Worm (Caenorhabditis elegans) whole organism, L4 larva: ENCODE measurements around the gene lurp-4.
A peak's percentile ranks its signal among the peaks of the same experiment; 100 is the strongest.

Experiments
- D1046.2 ChIP-seq: fragments of 200-800 bp; sonication (Bioruptor generic); IDR thresholded peaks from 2 replicates; pipeline ENCODE4 v1.3.6; 2022; ENCODE audit warnings: missing genetic modification characterization, missing compliant biosample characterization
- F10B5.3 ChIP-seq: sonication (generic microtip); optimal IDR thresholded peaks from 2 replicates; lab custom pipeline; 2016; ENCODE audit warnings: mild to moderate bottlenecking, missing genetic modification characterization, missing compliant biosample characterization
- F26F4.8 ChIP-seq: fragments of 200-800 bp; sonication (Bioruptor generic); conservative IDR thresholded peaks from 2 replicates; pipeline ENCODE4 v1.3.6; 2022; ENCODE audit warnings: missing genetic modification characterization, missing compliant biosample characterization
- F37D6.2 ChIP-seq: sonication (generic microtip); optimal IDR thresholded peaks from 2 replicates; lab custom pipeline; 2016; ENCODE audit warnings: mild to moderate bottlenecking, missing genetic modification characterization, missing compliant biosample characterization
- T26A8.4 ChIP-seq: fragments of 200-800 bp; sonication (Bioruptor generic); IDR thresholded peaks from 2 replicates; pipeline ENCODE4 v1.3.6; 2022; ENCODE audit warnings: missing genetic modification characterization, missing compliant biosample characterization
- Y105C5A.15 ChIP-seq: fragments of 200-800 bp; sonication (Bioruptor generic); IDR thresholded peaks from 2 replicates; pipeline ENCODE4 v1.3.6; 2022; ENCODE audit warnings: missing genetic modification characterization, missing compliant biosample characterization
- ZK337.2 ChIP-seq: fragments of 200-800 bp; sonication (Bioruptor generic); IDR thresholded peaks from 2 replicates; pipeline ENCODE4 v1.3.6; 2022; ENCODE audit warnings: missing genetic modification reagents, missing genetic modification characterization, missing compliant biosample characterization
- aha-1 ChIP-seq: fragments of 150-350 bp; peaks from one replicate; lab custom pipeline; 2014; ENCODE audit warnings: missing biosample characterization, missing genetic modification characterization
- ama-1 ChIP-seq: fragments of 150-350 bp; optimal IDR thresholded peaks from 2 replicates; lab custom pipeline; 2014; ENCODE audit warnings: inconsistent platforms, mixed read lengths
- ceh-20 ChIP-seq: fragments of 200-800 bp; sonication (Bioruptor generic); IDR thresholded peaks from 2 replicates; pipeline ENCODE4 v1.3.6; 2022; ENCODE audit warnings: missing genetic modification reagents, missing genetic modification characterization, missing compliant biosample characterization
- ctbp-1 ChIP-seq: fragments of 200-800 bp; sonication (Bioruptor generic); IDR thresholded peaks from 2 replicates; pipeline ENCODE4 v1.3.6; 2022; ENCODE audit warnings: missing genetic modification reagents, missing genetic modification characterization, missing compliant biosample characterization
- daf-16 ChIP-seq, 3 experiments: sonication (generic microtip); optimal IDR thresholded peaks; 2 replicates each; lab custom pipeline; 2016 to 2017; ENCODE audit warnings: missing genetic modification characterization in 3 of 3, missing genetic modification reagents in 3 of 3, mild to moderate bottlenecking in 2 of 3, missing compliant biosample characterization in 2 of 3, missing biosample characterization in 1 of 3, moderate library complexity in 1 of 3
- dmd-8 ChIP-seq: fragments of 200-800 bp; sonication (Bioruptor generic); IDR thresholded peaks from 2 replicates; pipeline ENCODE4 v1.3.6; 2022; ENCODE audit warnings: missing genetic modification characterization, missing compliant biosample characterization
- dpl-1 ChIP-seq: fragments of 150-350 bp; optimal IDR thresholded peaks from 2 replicates; lab custom pipeline; 2014; ENCODE audit warnings: missing biosample characterization, missing genetic modification reagents, missing genetic modification characterization
- egl-27 ChIP-seq: sonication (generic microtip); optimal IDR thresholded peaks from 3 replicates; lab custom pipeline; 2017; ENCODE audit warnings: missing biosample characterization, missing genetic modification reagents, missing genetic modification characterization
- egl-43 ChIP-seq: fragments of 200-800 bp; sonication (Bioruptor generic); IDR thresholded peaks from 2 replicates; pipeline ENCODE4 v1.3.6; 2022; ENCODE audit warnings: missing genetic modification reagents, missing genetic modification characterization, missing compliant biosample characterization
- fkh-10 ChIP-seq: fragments of 150-350 bp; optimal IDR thresholded peaks from 2 replicates; lab custom pipeline; 2014; ENCODE audit warnings: missing biosample characterization, missing genetic modification reagents, missing genetic modification characterization
- fos-1 ChIP-seq: fragments of 150-350 bp; optimal IDR thresholded peaks from 2 replicates; lab custom pipeline; 2014; ENCODE audit warnings: missing biosample characterization, missing genetic modification characterization
- hif-1 ChIP-seq, 2 experiments: sonication (generic microtip); optimal IDR thresholded peaks; 2 replicates each; lab custom pipeline; 2016 to 2017; ENCODE audit warnings: missing compliant biosample characterization in 2 of 2, missing genetic modification characterization in 2 of 2, missing genetic modification reagents in 2 of 2, missing genotype in 2 of 2, mild to moderate bottlenecking in 1 of 2
- hmg-1.1 ChIP-seq: fragments of 200-800 bp; sonication (Bioruptor generic); IDR thresholded peaks from 2 replicates; pipeline ENCODE4 v1.3.6; 2022; ENCODE audit warnings: missing genetic modification reagents, missing genetic modification characterization, missing compliant biosample characterization
- lin-29 ChIP-seq: fragments of 200-800 bp; sonication (Bioruptor generic); IDR thresholded peaks from 2 replicates; pipeline ENCODE4 v1.3.6; 2022; ENCODE audit warnings: missing genetic modification reagents, missing genetic modification characterization, missing compliant biosample characterization
- lin-39 ChIP-seq: fragments of 150-350 bp; optimal IDR thresholded peaks from 2 replicates; lab custom pipeline; 2014; ENCODE audit warnings: missing biosample characterization, missing genetic modification reagents, missing genetic modification characterization
- lsy-2 ChIP-seq, 2 experiments: fragments of 150-350 bp in 1 of 2; sonication (generic microtip) in 1 of 2; optimal IDR thresholded peaks; 2 replicates each; lab custom pipeline; 2014 to 2017; ENCODE audit warnings: missing biosample characterization in 2 of 2, missing genetic modification characterization in 2 of 2
- mxl-2 ChIP-seq: fragments of 200-800 bp; sonication (Bioruptor generic); conservative IDR thresholded peaks from 2 replicates; pipeline ENCODE4 v1.3.6; 2022; ENCODE audit warnings: missing genetic modification reagents, missing genetic modification characterization, missing compliant biosample characterization
- nhr-102 ChIP-seq: sonication (generic microtip); optimal IDR thresholded peaks from 2 replicates; lab custom pipeline; 2016; ENCODE audit warnings: mild to moderate bottlenecking, missing genetic modification characterization, moderate library complexity, missing compliant biosample characterization
- nhr-11 ChIP-seq: fragments of 150-350 bp; optimal IDR thresholded peaks from 2 replicates; lab custom pipeline; 2014; ENCODE audit warnings: missing biosample characterization, missing genetic modification characterization
- nhr-237 ChIP-seq: sonication (generic microtip); optimal IDR thresholded peaks from 2 replicates; lab custom pipeline; 2017; ENCODE audit warnings: missing biosample characterization, missing genetic modification characterization
- nhr-25 ChIP-seq: sonication (generic microtip); optimal IDR thresholded peaks from 2 replicates; lab custom pipeline; 2017; ENCODE audit warnings: missing genetic modification characterization, mild to moderate bottlenecking, missing compliant biosample characterization, antibody characterized with exemption, moderate library complexity, borderline replicate concordance; ENCODE audit not compliant: insufficient read depth
- nhr-28 ChIP-seq: fragments of 150-350 bp; optimal IDR thresholded peaks from 2 replicates; lab custom pipeline; 2014; ENCODE audit warnings: missing biosample characterization, missing genetic modification characterization
- nhr-48 ChIP-seq: sonication (generic microtip); optimal IDR thresholded peaks from 2 replicates; lab custom pipeline; 2016; ENCODE audit warnings: mild to moderate bottlenecking, missing genetic modification characterization, missing compliant biosample characterization
- nhr-6 ChIP-seq: fragments of 150-350 bp; optimal IDR thresholded peaks from 2 replicates; lab custom pipeline; 2014; ENCODE audit warnings: missing biosample characterization, missing genetic modification characterization
- nhr-76 ChIP-seq: fragments of 150-350 bp; optimal IDR thresholded peaks from 2 replicates; lab custom pipeline; 2014; ENCODE audit warnings: missing biosample characterization, missing genetic modification characterization
- pqm-1 ChIP-seq: sonication (generic microtip); optimal IDR thresholded peaks from 2 replicates; lab custom pipeline; 2017; ENCODE audit warnings: missing biosample characterization, missing genetic modification characterization
- rbr-2 ChIP-seq: sonication (generic microtip); optimal IDR thresholded peaks from 2 replicates; lab custom pipeline; 2016; ENCODE audit warnings: missing genotype, missing genetic modification characterization, missing compliant biosample characterization
- saeg-2 ChIP-seq: fragments of 200-800 bp; sonication (Bioruptor generic); IDR thresholded peaks from 2 replicates; pipeline ENCODE4 v1.3.6; 2022; ENCODE audit warnings: missing genetic modification reagents, missing genetic modification characterization, missing compliant biosample characterization
- set-16 ChIP-seq: fragments of 200-800 bp; sonication (Bioruptor generic); IDR thresholded peaks from 2 replicates; pipeline ENCODE4 v1.3.6; 2022; ENCODE audit warnings: missing genetic modification reagents, missing genetic modification characterization, missing compliant biosample characterization
- tra-1 ChIP-seq: fragments of 200-800 bp; sonication (Bioruptor generic); IDR thresholded peaks from 2 replicates; pipeline ENCODE4 v1.3.6; 2022; ENCODE audit warnings: missing genetic modification reagents, missing genetic modification characterization, missing compliant biosample characterization
- unc-39 ChIP-seq: sonication (generic microtip); optimal IDR thresholded peaks from 2 replicates; lab custom pipeline; 2017; ENCODE audit warnings: missing biosample characterization, missing genetic modification characterization
- unc-62 ChIP-seq, 3 experiments: fragments of 150-350 bp in 1 of 3; sonication (generic microtip); optimal IDR thresholded peaks in 2 of 3; peaks in 1 of 3; 1 replicate in 1 of 3; 2 replicates in 2 of 3; lab custom pipeline; 2014 to 2017; ENCODE audit warnings: missing biosample characterization in 3 of 3, missing genetic modification characterization in 3 of 3, missing genetic modification reagents in 3 of 3, missing genotype in 1 of 3
- vab-7 ChIP-seq: fragments of 200-800 bp; sonication (Bioruptor generic); IDR thresholded peaks from 2 replicates; pipeline ENCODE4 v1.3.6; 2022; ENCODE audit warnings: missing genetic modification reagents, missing genetic modification characterization, missing compliant biosample characterization
- ztf-11 ChIP-seq: fragments of 150-350 bp; optimal IDR thresholded peaks from 2 replicates; lab custom pipeline; 2014; ENCODE audit warnings: missing biosample characterization, missing genetic modification characterization
- ztf-7 ChIP-seq: fragments of 150-350 bp; optimal IDR thresholded peaks from 2 replicates; lab custom pipeline; 2014; ENCODE audit warnings: missing biosample characterization, missing genetic modification characterization

Gene lurp-4

DNA sequence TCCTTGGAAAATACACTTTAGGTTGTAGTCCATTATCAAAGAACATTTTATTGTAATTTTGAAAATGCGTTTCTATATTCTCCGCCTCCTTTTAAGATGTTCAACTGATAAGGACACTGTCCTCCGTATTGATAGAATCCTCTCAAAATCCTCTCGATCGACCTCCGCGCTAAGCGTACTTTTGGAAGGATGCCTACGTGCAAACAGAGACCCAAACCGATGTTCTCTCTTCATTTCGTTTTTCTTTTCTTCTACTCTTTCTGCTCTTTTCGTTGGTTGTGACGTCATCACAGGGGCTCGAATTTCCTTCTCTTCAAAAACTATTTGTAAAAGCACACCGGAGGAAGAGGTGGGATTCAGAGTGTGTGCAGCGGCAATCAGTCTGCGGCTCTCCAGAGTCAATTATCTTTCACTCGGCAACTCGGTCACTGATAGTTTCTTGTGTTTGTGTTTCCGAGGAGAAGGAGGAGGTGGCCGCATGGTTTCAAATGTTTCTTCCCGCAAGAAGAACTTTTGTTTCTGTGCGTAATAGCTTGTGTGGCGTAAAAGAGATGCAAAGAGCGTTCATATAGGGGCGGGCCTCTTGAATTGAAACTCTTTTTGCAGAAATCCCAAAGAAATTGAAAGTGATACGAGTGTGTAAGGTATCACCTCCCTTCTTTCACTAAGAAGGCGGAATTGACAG, 9.9 kb upstream of the lurp-4 start, which contains the start of gene C34B4.2 (continued):
- TF ChIP-seq F37D6.2 (no peak), T26A8.4 (GFP tag; lab: Robert Waterston, UW) (peak; percentile 55; the same call in 1 of the 2 replicates), nhr-25 (no peak), nhr-76 (tag; lab: Kevin White, UChicago) (no peak), ZK337.2 (GFP tag; lab: Robert Waterston, UW) (no peak), ctbp-1 (GFP tag; lab: Robert Waterston, UW) (0 out of 2 replicates have a peak, but pooled peaks have one; percentile 46), nhr-6 (tag; lab: Kevin White, UChicago) (no peak), ama-1 (lab: Kevin White, UChicago) (no peak), ztf-7 (tag; lab: Kevin White, UChicago) (peak; percentile 23), F26F4.8 (GFP tag; lab: Robert Waterston, UW) (no peak), vab-7 (GFP tag; lab: Robert Waterston, UW) (no peak), nhr-28 (tag; lab: Kevin White, UChicago) (peak; percentile 55), daf-16 (GFP tag; optimal IDR thresholded peaks at IDR 0.05; lab: Kevin White, UChicago) (peak; percentile 3 to 89), daf-16 (tag; optimal IDR thresholded peaks at IDR 0.05; lab: Kevin White, UChicago) (peak; percentile 56), nhr-102 (peak; percentile 7), mxl-2 (no peak), set-16 (GFP tag; lab: Robert Waterston, UW) (no peak), nhr-237 (tag; lab: Kevin White, UChicago) (no peak), fos-1 (tag; lab: Kevin White, UChicago) (no peak), nhr-48 (tag; lab: Kevin White, UChicago) (peak; percentile 51), F10B5.3 (tag; lab: Kevin White, UChicago) (no peak), egl-27 (tag; lab: Kevin White, UChicago) (no peak), unc-39 (tag; lab: Kevin White, UChicago) (no peak), rbr-2 (tag; lab: Kevin White, UChicago) (peak; percentile 3)
- TF ChIP-seq, all 104 proteins: peak for 29

DNA sequence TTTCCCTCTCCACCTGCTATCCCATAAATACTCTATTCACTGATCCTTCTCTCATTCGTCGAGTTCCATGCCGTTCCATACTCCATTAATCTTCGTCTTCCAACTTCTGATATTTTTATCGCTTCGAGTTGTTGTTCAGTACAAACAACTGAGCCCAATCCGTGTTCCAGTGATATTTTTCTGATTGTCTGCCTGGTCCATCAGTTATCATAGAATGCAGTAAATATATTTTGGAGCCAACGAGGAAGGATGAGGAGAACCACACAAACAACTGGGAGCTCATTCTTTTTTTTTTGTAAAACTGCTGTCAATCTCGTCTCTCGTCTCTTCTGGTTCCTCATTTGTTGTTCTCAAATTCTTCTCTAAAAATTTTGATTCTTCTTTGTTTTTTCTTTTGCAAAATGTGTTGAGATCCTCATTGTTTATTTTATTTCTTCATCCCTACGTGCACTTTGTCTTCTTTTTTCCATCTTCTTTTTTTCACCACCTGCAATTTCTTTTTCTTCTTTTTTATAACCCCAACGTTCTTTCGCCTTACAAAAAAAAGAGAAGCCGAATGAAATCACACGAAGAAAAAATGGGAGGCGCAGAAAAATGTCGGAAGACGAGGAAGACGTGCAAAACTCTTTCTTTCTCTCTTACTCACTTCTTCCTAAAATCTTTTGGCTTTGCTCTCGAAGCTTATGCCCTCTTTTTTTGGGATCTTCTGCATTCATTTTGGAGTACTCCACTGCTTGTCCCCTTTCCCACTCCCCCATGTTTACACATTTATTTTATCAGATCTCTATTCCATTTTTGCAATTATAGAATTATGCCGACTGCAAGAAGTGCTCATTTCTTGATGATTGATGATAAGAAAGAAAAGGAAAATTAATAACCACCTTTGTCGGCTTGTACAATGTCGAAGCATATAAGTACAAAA, 8.4 kb upstream of the lurp-4 start:
- TF ChIP-seq aha-1 = peak; percentile 96
- TF ChIP-seq ztf-11 (tag; lab: Kevin White, UChicago) = no peak
- TF ChIP-seq fkh-10 (GFP tag; lab: Kevin White, UChicago) = peak; percentile 37
- TF ChIP-seq lsy-2 (tag; optimal IDR thresholded peaks at IDR 0.05; lab: Kevin White, UChicago) = no peak
- TF ChIP-seq pqm-1 = peak; percentile 22
- peak in 1 of 2 experiments; percentile 25 for TF ChIP-seq hif-1 (tag; optimal IDR thresholded peaks at IDR 0.05; lab: Kevin White, UChicago)
- TF ChIP-seq daf-16 (GFP tag; optimal IDR thresholded peaks at IDR 0.05; lab: Kevin White, UChicago) = peak in 1 of 2 experiments; percentile 98
- TF ChIP-seq daf-16 (tag; optimal IDR thresholded peaks at IDR 0.05; lab: Kevin White, UChicago) = peak; percentile 38
- TF ChIP-seq unc-62 (GFP tag; optimal IDR thresholded peaks at IDR 0.05 in 1 of 2; lab: Kevin White, UChicago) = peak in 1 of 2 experiments; percentile 83
- TF ChIP-seq unc-62 (tag; optimal IDR thresholded peaks at IDR 0.05; lab: Kevin White, UChicago) = no peak

- TF ChIP-seq mxl-2 (no peak), hmg-1.1 (GFP tag; lab: Robert Waterston, UW) (no peak), egl-43 (GFP tag; lab: Robert Waterston, UW) (no peak), lin-29 (GFP tag; lab: Robert Waterston, UW) (no peak), nhr-6 (tag; lab: Kevin White, UChicago) (no peak), saeg-2 (0 out of 2 replicates have a peak, but pooled peaks have one; percentile 39), nhr-11 (no peak), ceh-20 (GFP tag; lab: Robert Waterston, UW) (no peak), nhr-237 (tag; lab: Kevin White, UChicago) (no peak), D1046.2 (GFP tag; lab: Robert Waterston, UW) (no peak), ztf-11 (tag; lab: Kevin White, UChicago) (no peak), dmd-8 (GFP tag; lab: Robert Waterston, UW) (no peak), nhr-102 (no peak), hif-1 (tag; optimal IDR thresholded peaks at IDR 0.05; lab: Kevin White, UChicago) (no peak), dpl-1 (GFP tag; lab: Kevin White, UChicago) (no peak), tra-1 (peak; percentile 69; the same call in 1 of the 2 replicates), aha-1 (peak; percentile 87), unc-39 (tag; lab: Kevin White, UChicago) (no peak), ztf-7 (tag; lab: Kevin White, UChicago) (no peak), lsy-2 (tag; optimal IDR thresholded peaks at IDR 0.05; lab: Kevin White, UChicago) (peak in 1 of 2 experiments; percentile 1), lin-39 (tag; lab: Kevin White, UChicago) (no peak), fkh-10 (GFP tag; lab: Kevin White, UChicago) (no peak), Y105C5A.15 (GFP tag; lab: Robert Waterston, UW) (no peak)
These were observed 7.2 kb upstream of the lurp-4 start for ce11 chrV:13085227-13085640.
